Worm (Caenorhabditis elegans) whole organism, L4 larva: Measurements from ENCODE around the gene R09H3.2.
"Not testable (repeated sequence)": the region's sequence is repeated elsewhere in the genome, so short reads cannot be mapped to it uniquely, and the experiment has no call there.

ENCODE experiments used
- dve-1 ChIP-seq: sonication (generic microtip); optimal IDR thresholded peaks from 2 replicates; lab custom pipeline; 2017; ENCODE audit warnings: antibody characterized with exemption, mild to moderate bottlenecking, missing genetic modification characterization, missing compliant biosample characterization; ENCODE audit not compliant: insufficient read depth
- lin-39 ChIP-seq: fragments of 150-350 bp; optimal IDR thresholded peaks from 2 replicates; lab custom pipeline; 2014; ENCODE audit warnings: missing biosample characterization, missing genetic modification reagents, missing genetic modification characterization
- nhr-237 ChIP-seq: sonication (generic microtip); optimal IDR thresholded peaks from 2 replicates; lab custom pipeline; 2017; ENCODE audit warnings: missing biosample characterization, missing genetic modification characterization
- nhr-77 ChIP-seq: fragments of 150-350 bp; optimal IDR thresholded peaks from 2 replicates; lab custom pipeline; 2014; ENCODE audit warnings: missing biosample characterization, missing genetic modification characterization
- pqm-1 ChIP-seq: sonication (generic microtip); optimal IDR thresholded peaks from 2 replicates; lab custom pipeline; 2017; ENCODE audit warnings: missing biosample characterization, missing genetic modification characterization

DNA sequence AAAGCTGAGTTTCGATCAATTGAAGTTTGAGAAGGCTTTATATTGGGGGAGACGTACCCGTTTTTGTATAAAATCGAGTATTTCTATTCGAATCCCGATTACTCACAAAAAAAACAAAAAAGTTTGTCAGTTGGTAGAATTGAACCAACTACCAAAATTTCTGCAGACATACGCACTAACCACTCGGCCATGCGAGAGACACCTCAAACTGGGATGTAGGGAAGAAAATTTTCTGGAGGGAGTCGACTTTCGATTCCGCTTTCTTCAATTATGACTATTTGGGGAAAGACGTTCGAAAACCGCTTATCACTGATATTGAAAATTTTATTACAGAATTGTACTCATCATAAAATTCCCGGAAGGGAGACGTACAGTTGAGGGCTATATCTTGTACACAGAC, 42.4 kb upstream of the R09H3.2 start:
- TF ChIP-seq dve-1 (tag; lab: Kevin White, UChicago); lin-39 (tag; lab: Kevin White, UChicago); nhr-237 (tag; lab: Kevin White, UChicago); nhr-77; pqm-1 (tag; lab: Kevin White, UChicago): not testable (repeated sequence)
